Worm (Caenorhabditis elegans) whole organism, late embryonic: Measurements from ENCODE around the gene T22H9.1.

Experiments
- ceh-14 ChIP-seq: sonication (generic microtip); optimal IDR thresholded peaks from 2 replicates; lab custom pipeline; 2016; ENCODE audit warnings: missing genotype, missing genetic modification characterization, missing compliant biosample characterization
- hlh-13 ChIP-seq: fragments of 200-800 bp; sonication (Bioruptor generic); optimal IDR thresholded peaks from 2 replicates; lab custom pipeline; 2018; ENCODE audit warnings: mild to moderate bottlenecking, missing genetic modification characterization, missing compliant biosample characterization
- npax-4 ChIP-seq: sonication (generic microtip); optimal IDR thresholded peaks from 2 replicates; lab custom pipeline; 2016; ENCODE audit warnings: missing genetic modification characterization, missing compliant biosample characterization
- tbx-7 ChIP-seq: sonication (generic microtip); optimal IDR thresholded peaks from 2 replicates; lab custom pipeline; 2016; ENCODE audit warnings: missing genotype, missing genetic modification characterization, missing compliant biosample characterization

ce11 chrV:358473-358872 is 1.1 kb upstream of the T22H9.1 start:
- TF ChIP-seq tbx-7 (tag; lab: Kevin White, UChicago) (no peak), hlh-13 (GFP tag; lab: Kevin White, UChicago) (no peak), npax-4 (tag; lab: Kevin White, UChicago) (no peak), ceh-14 (tag; lab: Kevin White, UChicago) (no peak)
